Worm (Caenorhabditis elegans): Measurements from ENCODE around the gene idpb-5.

The idpb-5 gene

ce11 chrV:11885939-11886338 lies 46.6 kb downstream of the idpb-5 start:
- TF ChIP-seq egl-5 (tag; optimal IDR thresholded peaks at IDR 0.05) (no peak), nhr-43 (tag; optimal IDR thresholded peaks at IDR 0.05; ENCODE audit: poor library complexity, severe bottlenecking) (peak; percentile 68), lin-39 (tag; optimal IDR thresholded peaks at IDR 0.05) (peak; percentile 2), elt-2 (tag; optimal IDR thresholded peaks at IDR 0.05) (peak; percentile 85), mdl-1 (tag; optimal IDR thresholded peaks at IDR 0.05) (peak; percentile 47), R02D3.7 (tag; optimal IDR thresholded peaks at IDR 0.05) (no peak), nhr-11 (tag; optimal IDR thresholded peaks at IDR 0.05) (no peak), ama-1 (optimal IDR thresholded peaks at IDR 0.05) (peak; percentile 86), nfya-1 (tag; optimal IDR thresholded peaks at IDR 0.05; ENCODE audit: insufficient read depth) (peak; percentile 27), nhr-23 (tag; optimal IDR thresholded peaks at IDR 0.05) (peak; percentile 59), pqm-1 (tag; optimal IDR thresholded peaks at IDR 0.05) (peak; percentile 91), aly-2 (tag; optimal IDR thresholded peaks at IDR 0.05) (no peak), jun-1 (tag; optimal IDR thresholded peaks at IDR 0.05) (peak; percentile 93), pha-4 (tag; optimal IDR thresholded peaks at IDR 0.05) (peak; percentile 85)

DNA sequence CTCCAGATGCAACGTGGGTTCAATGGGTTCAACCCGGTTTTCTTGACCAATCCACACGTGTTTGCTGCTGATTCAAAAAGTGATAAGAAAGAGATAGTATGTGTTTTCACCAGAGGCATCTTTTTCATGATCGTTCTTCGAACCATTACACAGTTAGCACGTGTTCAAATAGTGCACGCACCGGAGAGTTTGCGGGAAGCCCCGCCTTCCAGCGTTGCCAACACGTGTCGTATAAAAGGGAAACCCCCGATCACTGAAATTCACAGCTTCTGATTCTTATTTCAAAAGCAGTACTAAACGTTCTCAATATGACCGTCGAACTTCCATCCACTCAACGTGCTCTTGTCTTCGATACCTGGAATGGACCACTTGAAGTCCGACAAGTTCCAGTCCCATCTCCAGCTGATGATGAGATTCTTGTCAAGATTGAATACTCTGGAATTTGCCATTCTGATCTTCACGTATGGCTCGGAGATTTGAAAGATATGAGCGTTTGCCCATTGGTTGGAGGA lies 48.7 kb downstream of the idpb-5 start, which contains the start of gene adh-1:
Gene adh-1, plus strand, starts transcription at position 261 of the 512 bp plus-strand sequence.
- TF ChIP-seq pqm-1 (tag; optimal IDR thresholded peaks at IDR 0.05) (peak; percentile 98), ztf-4 (tag; optimal IDR thresholded peaks at IDR 0.05) (peak; percentile 20), nhr-11 (tag; optimal IDR thresholded peaks at IDR 0.05) (no peak), mml-1 (tag; optimal IDR thresholded peaks at IDR 0.05) (peak; percentile 26), nfya-1 (tag; optimal IDR thresholded peaks at IDR 0.05; ENCODE audit: insufficient read depth) (peak; percentile 59), fkh-2 (tag; optimal IDR thresholded peaks at IDR 0.05) (no peak), nhr-76 (tag; optimal IDR thresholded peaks at IDR 0.05) (peak; percentile 22), nhr-43 (tag; optimal IDR thresholded peaks at IDR 0.05; ENCODE audit: poor library complexity, severe bottlenecking) (peak; percentile 95), elt-1 (tag; optimal IDR thresholded peaks at IDR 0.05) (no peak), elt-3 (tag; optimal IDR thresholded peaks at IDR 0.05) (peak in 1 of 3 experiments; percentile 25), tbx-2 (tag; optimal IDR thresholded peaks at IDR 0.05) (peak; percentile 33), nhr-23 (tag; optimal IDR thresholded peaks at IDR 0.05) (peak; percentile 76), lin-15B (tag; optimal IDR thresholded peaks at IDR 0.05) (no peak), elt-2 (tag; optimal IDR thresholded peaks at IDR 0.05) (peak; percentile 47), jun-1 (tag; optimal IDR thresholded peaks at IDR 0.05) (peak; percentile 96), mdl-1 (tag; optimal IDR thresholded peaks at IDR 0.05) (peak; percentile 94), ama-1 (optimal IDR thresholded peaks at IDR 0.05) (peak; percentile 96), hmg-11 (tag; optimal IDR thresholded peaks at IDR 0.05) (no peak), pha-4 (tag; optimal IDR thresholded peaks at IDR 0.05) (peak; percentile 70), ceh-28 (tag; optimal IDR thresholded peaks at IDR 0.05) (peak; percentile 44), nhr-25 (tag; optimal IDR thresholded peaks at IDR 0.05) (peak; percentile 10)

ce11 chrV:11888656-11889055 lies 49.3 kb downstream of the idpb-5 start:
- no peak for TF ChIP-seq zag-1 (tag; optimal IDR thresholded peaks at IDR 0.05)
- no peak for TF ChIP-seq nhr-12 (tag; optimal IDR thresholded peaks at IDR 0.05)
- TF ChIP-seq ama-1 (optimal IDR thresholded peaks at IDR 0.05), result peak; percentile 97
- peak; percentile 16 for TF ChIP-seq nhr-43 (tag; optimal IDR thresholded peaks at IDR 0.05; ENCODE audit: poor library complexity, severe bottlenecking)
- TF ChIP-seq unc-39 (tag; optimal IDR thresholded peaks at IDR 0.05), result no peak
- no peak for TF ChIP-seq mml-1 (tag; optimal IDR thresholded peaks at IDR 0.05)

DNA sequence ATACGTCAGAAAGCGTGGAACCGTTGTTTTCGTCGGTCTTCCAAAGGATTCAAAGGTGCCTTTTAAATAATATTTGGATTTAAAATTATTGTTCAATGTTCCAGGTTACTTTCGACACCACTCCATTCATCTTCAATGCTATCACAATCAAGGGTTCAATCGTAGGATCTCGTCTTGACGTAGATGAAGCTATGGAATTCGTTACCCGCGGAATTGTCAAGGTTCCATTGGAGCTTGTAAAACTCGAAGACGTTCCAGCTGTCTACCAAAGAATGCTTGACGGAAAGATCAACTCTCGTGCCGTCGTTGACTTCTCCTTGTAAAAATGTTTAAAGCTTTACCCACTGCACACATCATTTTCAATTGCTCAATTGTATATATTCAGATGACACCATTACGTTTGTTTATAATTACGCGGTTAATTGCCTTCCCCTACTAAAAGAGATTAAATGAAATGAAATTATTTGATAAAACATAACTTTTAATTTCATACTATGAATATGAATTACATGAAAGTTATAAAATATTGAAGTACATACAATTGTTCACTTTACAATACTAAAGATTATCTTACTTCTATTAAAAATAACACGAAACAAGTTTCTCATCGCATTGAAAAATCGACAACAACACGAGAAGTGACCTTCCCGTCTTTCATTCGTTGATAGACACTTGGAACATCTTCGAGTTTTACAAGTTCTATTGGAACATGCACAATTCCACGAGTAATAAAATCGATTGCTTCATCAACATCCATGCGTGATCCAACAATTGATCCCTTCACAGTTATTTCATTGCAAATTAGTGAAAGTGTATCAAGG lies 50.0 kb downstream of the idpb-5 start:
- no peak for TF ChIP-seq mml-1 (tag; optimal IDR thresholded peaks at IDR 0.05)
- TF ChIP-seq elt-2 (tag; optimal IDR thresholded peaks at IDR 0.05), result no peak
- TF ChIP-seq nhr-28 (tag; optimal IDR thresholded peaks at IDR 0.05), result no peak
- TF ChIP-seq daf-12 (tag; optimal IDR thresholded peaks at IDR 0.05), result no peak
- TF ChIP-seq ama-1 (optimal IDR thresholded peaks at IDR 0.05), result peak; percentile 96
- no peak for TF ChIP-seq elt-3 (tag; optimal IDR thresholded peaks at IDR 0.05)
- TF ChIP-seq lsy-12 (tag; optimal IDR thresholded peaks at IDR 0.05), result peak; percentile 29
- TF ChIP-seq lin-39 (tag; optimal IDR thresholded peaks at IDR 0.05), result peak; percentile 45
- TF ChIP-seq nhr-43 (tag; optimal IDR thresholded peaks at IDR 0.05; ENCODE audit: poor library complexity, severe bottlenecking), result peak; percentile 59
- TF ChIP-seq nhr-23 (tag; optimal IDR thresholded peaks at IDR 0.05), result peak; percentile 19
- TF ChIP-seq skn-1 (tag; optimal IDR thresholded peaks at IDR 0.05), result no peak
- peak; percentile 88 for TF ChIP-seq pha-4 (tag; optimal IDR thresholded peaks at IDR 0.05)
- peak; percentile 49 for TF ChIP-seq pqm-1 (tag; optimal IDR thresholded peaks at IDR 0.05)
- no peak for TF ChIP-seq nfya-1 (tag; optimal IDR thresholded peaks at IDR 0.05; ENCODE audit: insufficient read depth)
- no peak for TF ChIP-seq ztf-11 (tag; optimal IDR thresholded peaks at IDR 0.05)
